Fruit fly (Drosophila melanogaster) whole organism, embryonic: ENCODE measurements around the gene hiro.

ENCODE experiments used
- CG10267 ChIP-seq: fragments of 200-800 bp; sonication (Bioruptor generic); optimal IDR thresholded peaks from 2 replicates; lab custom pipeline; 2018; ENCODE audit warnings: missing biosample characterization, mild to moderate bottlenecking, missing genetic modification characterization, moderate library complexity
- CG11456 ChIP-seq: fragments of 200-800 bp; sonication (Bioruptor generic); IDR thresholded peaks from 3 replicates; pipeline ENCODE4 v1.3.6; 2022; ENCODE audit warnings: missing biosample characterization, missing genetic modification characterization
- CG11504 ChIP-seq: fragments of 200-800 bp; sonication (Bioruptor generic); optimal IDR thresholded peaks from 3 replicates; lab custom pipeline; 2019; ENCODE audit warnings: missing biosample characterization, mild to moderate bottlenecking, missing genetic modification characterization, moderate library complexity
- CG13424 ChIP-seq: fragments of 200-800 bp; sonication (Bioruptor generic); optimal IDR thresholded peaks from 2 replicates; lab custom pipeline; 2019; ENCODE audit warnings: missing biosample characterization, mild to moderate bottlenecking, missing genetic modification characterization, moderate library complexity
- CG15269 ChIP-seq: fragments of 200-800 bp; sonication (Bioruptor generic); optimal IDR thresholded peaks from 2 replicates; lab custom pipeline; 2018; ENCODE audit warnings: missing biosample characterization, mild to moderate bottlenecking, missing genetic modification characterization, moderate library complexity
- CG1603 ChIP-seq: fragments of 200-800 bp; sonication (Bioruptor generic); optimal IDR thresholded peaks from 2 replicates; lab custom pipeline; 2019; ENCODE audit warnings: missing biosample characterization, mild to moderate bottlenecking, missing genetic modification characterization, moderate library complexity
- CG17359 ChIP-seq: fragments of 200-800 bp; sonication (Bioruptor generic); optimal IDR thresholded peaks from 3 replicates; lab custom pipeline; 2018; ENCODE audit warnings: missing biosample characterization, mild to moderate bottlenecking, missing genetic modification characterization, moderate library complexity
- CG18599 ChIP-seq: fragments of 200-800 bp; sonication (Bioruptor generic); optimal IDR thresholded peaks from 3 replicates; lab custom pipeline; 2017; ENCODE audit warnings: missing biosample characterization, missing genetic modification characterization, mild to moderate bottlenecking, moderate library complexity, missing genetic modification reagents
- CG2712 ChIP-seq: fragments of 200-800 bp; optimal IDR thresholded peaks from 3 replicates; lab custom pipeline; 2019; ENCODE audit warnings: missing biosample characterization, mild to moderate bottlenecking, missing genetic modification characterization, moderate library complexity
- CG4282 ChIP-seq: fragments of 200-800 bp; sonication (Bioruptor generic); optimal IDR thresholded peaks from 2 replicates; lab custom pipeline; 2016; ENCODE audit warnings: missing biosample characterization, missing genetic modification characterization
- CG4707 ChIP-seq: fragments of 200-800 bp; sonication (Bioruptor generic); optimal IDR thresholded peaks from 2 replicates; lab custom pipeline; 2018; ENCODE audit warnings: missing biosample characterization, mild to moderate bottlenecking, missing genetic modification characterization, moderate library complexity
- CG6254 ChIP-seq: fragments of 200-800 bp; sonication (Bioruptor generic); optimal IDR thresholded peaks from 3 replicates; lab custom pipeline; 2017; ENCODE audit warnings: mild to moderate bottlenecking, missing biosample characterization, missing genetic modification reagents, missing genetic modification characterization
- CG6689 ChIP-seq: fragments of 200-800 bp; sonication (Bioruptor generic); IDR thresholded peaks from 2 replicates; pipeline ENCODE4 v1.3.6; 2022; ENCODE audit warnings: missing biosample characterization, missing genetic modification characterization
- CG7556 ChIP-seq: fragments of 200-800 bp; sonication (Bioruptor generic); optimal IDR thresholded peaks from 2 replicates; lab custom pipeline; 2017; ENCODE audit warnings: missing biosample characterization, mild to moderate bottlenecking, missing genetic modification characterization
- CG8924 ChIP-seq: fragments of 200-800 bp; optimal IDR thresholded peaks from 3 replicates; lab custom pipeline; 2019; ENCODE audit warnings: missing biosample characterization, mild to moderate bottlenecking, missing genetic modification characterization, moderate library complexity
- CkIIα-i1 ChIP-seq: fragments of 200-800 bp; sonication (Bioruptor generic); IDR thresholded peaks from 2 replicates; pipeline ENCODE4 v1.3.6; 2022; ENCODE audit warnings: missing biosample characterization, missing genetic modification characterization
- CoRest ChIP-seq: fragments of 200-800 bp; sonication (Bioruptor generic); optimal IDR thresholded peaks from 3 replicates; lab custom pipeline; 2018; ENCODE audit warnings: missing biosample characterization, mild to moderate bottlenecking, missing genetic modification characterization, moderate library complexity
- D ChIP-seq, 2 experiments: fragments of 200-800 bp in 1 of 2; fragments of >200 bp in 1 of 2; sonication (Bioruptor generic) in 1 of 2; optimal IDR thresholded peaks; 2 replicates in 1 of 2; 3 replicates in 1 of 2; lab custom pipeline; 2017; ENCODE audit warnings: mild to moderate bottlenecking in 1 of 2, missing biosample characterization in 1 of 2, missing genetic modification characterization in 1 of 2, missing genetic modification reagents in 1 of 2
- Dek ChIP-seq: fragments of 200-800 bp; sonication (Bioruptor generic); optimal IDR thresholded peaks from 3 replicates; lab custom pipeline; 2019; ENCODE audit warnings: missing biosample characterization, mild to moderate bottlenecking, missing genetic modification characterization, moderate library complexity
- HHEX ChIP-seq: fragments of 200-800 bp; sonication (Bioruptor generic); optimal IDR thresholded peaks from 3 replicates; lab custom pipeline; 2017; ENCODE audit warnings: missing biosample characterization, mild to moderate bottlenecking, missing genetic modification characterization, missing genetic modification reagents
- HmgD ChIP-seq: fragments of 200-800 bp; sonication (Bioruptor generic); optimal IDR thresholded peaks from 3 replicates; lab custom pipeline; 2016; ENCODE audit warnings: missing biosample characterization, missing genetic modification characterization
- Hr78 ChIP-seq, 2 experiments: fragments of 200-800 bp in 1 of 2; fragments of >200 bp in 1 of 2; sonication (Bioruptor generic) in 1 of 2; optimal IDR thresholded peaks; 2 replicates each; lab custom pipeline; 2017 to 2019; ENCODE audit warnings: missing biosample characterization in 2 of 2, missing genetic modification characterization in 2 of 2, mild to moderate bottlenecking in 1 of 2, moderate library complexity in 1 of 2
- Mrtf ChIP-seq: fragments of 200-800 bp; sonication (Bioruptor generic); IDR thresholded peaks from 3 replicates; pipeline ENCODE4 v1.3.6; 2022; ENCODE audit warnings: missing biosample characterization, missing genetic modification characterization
- NC2α ChIP-seq: fragments of 200-800 bp; sonication (Bioruptor generic); optimal IDR thresholded peaks from 2 replicates; lab custom pipeline; 2016; ENCODE audit warnings: missing biosample characterization, missing genetic modification characterization
- Stat92E ChIP-seq, 3 experiments: fragments of >200 bp in 2 of 3; fragments of 200-800 bp in 1 of 3; sonication (Bioruptor generic) in 1 of 3; optimal IDR thresholded peaks; 2 replicates each; lab custom pipeline; 2017 to 2019; ENCODE audit warnings: missing biosample characterization in 3 of 3, missing genetic modification characterization in 3 of 3, mild to moderate bottlenecking in 1 of 3, moderate library complexity in 1 of 3
- TFAM ChIP-seq: fragments of 200-800 bp; sonication (Bioruptor generic); optimal IDR thresholded peaks from 2 replicates; lab custom pipeline; 2017; ENCODE audit warnings: missing biosample characterization, missing genetic modification characterization, inconsistent platforms
- bowl ChIP-seq: fragments of 200-800 bp; sonication (Bioruptor generic); IDR thresholded peaks from 2 replicates; pipeline ENCODE4 v1.3.6; 2022; ENCODE audit warnings: missing biosample characterization, missing genetic modification characterization
- btn ChIP-seq: fragments of 200-800 bp; sonication (Bioruptor generic); optimal IDR thresholded peaks from 2 replicates; lab custom pipeline; 2016; ENCODE audit warnings: missing biosample characterization, missing genetic modification characterization
- crol ChIP-seq: fragments of 200-800 bp; sonication (Bioruptor generic); IDR thresholded peaks from 2 replicates; pipeline ENCODE4 v1.3.6; 2022; ENCODE audit warnings: missing biosample characterization, missing genetic modification characterization
- dati ChIP-seq: fragments of 200-800 bp; sonication (Bioruptor generic); IDR thresholded peaks from 2 replicates; pipeline ENCODE4 v1.3.6; 2022; ENCODE audit warnings: missing biosample characterization, missing genetic modification characterization
- esg ChIP-seq: fragments of 200-800 bp; sonication (Bioruptor generic); conservative IDR thresholded peaks from 2 replicates; pipeline ENCODE4 v1.3.6; 2022; ENCODE audit warnings: missing biosample characterization, missing genetic modification characterization
- eve ChIP-seq, 2 experiments: fragments of >200 bp; optimal IDR thresholded peaks; 2 replicates each; lab custom pipeline; 2017; ENCODE audit warnings: missing biosample characterization in 2 of 2, missing genetic modification characterization in 2 of 2
- ind ChIP-seq: fragments of 200-800 bp; sonication (Bioruptor generic); optimal IDR thresholded peaks from 3 replicates; lab custom pipeline; 2016; ENCODE audit warnings: missing biosample characterization, missing genetic modification characterization
- jumu ChIP-seq: fragments of 200-800 bp; sonication (Bioruptor generic); optimal IDR thresholded peaks from 3 replicates; lab custom pipeline; 2016; ENCODE audit warnings: missing biosample characterization, missing genetic modification characterization
- kni ChIP-seq: fragments of 200-800 bp; sonication (Bioruptor generic); optimal IDR thresholded peaks from 3 replicates; lab custom pipeline; 2017; ENCODE audit warnings: mild to moderate bottlenecking, missing biosample characterization, missing genetic modification reagents, missing genetic modification characterization
- nmo ChIP-seq: fragments of 200-800 bp; sonication (Bioruptor generic); optimal IDR thresholded peaks from 2 replicates; lab custom pipeline; 2018; ENCODE audit warnings: missing biosample characterization, mild to moderate bottlenecking, missing genetic modification characterization, moderate library complexity
- nom ChIP-seq: fragments of 200-800 bp; sonication (Bioruptor generic); optimal IDR thresholded peaks from 2 replicates; lab custom pipeline; 2017; ENCODE audit warnings: missing biosample characterization, missing genetic modification characterization, mild to moderate bottlenecking, moderate library complexity, missing genetic modification reagents
- oc ChIP-seq: fragments of 200-800 bp; sonication (Bioruptor generic); optimal IDR thresholded peaks from 2 replicates; lab custom pipeline; 2018; ENCODE audit warnings: missing biosample characterization, mild to moderate bottlenecking, missing genetic modification characterization, moderate library complexity
- p53 ChIP-seq: fragments of 200-800 bp; sonication (Bioruptor generic); optimal IDR thresholded peaks from 2 replicates; lab custom pipeline; 2016; ENCODE audit warnings: missing biosample characterization, missing genetic modification characterization
- pb ChIP-seq: fragments of 200-800 bp; sonication (Bioruptor generic); optimal IDR thresholded peaks from 3 replicates; lab custom pipeline; 2016; ENCODE audit warnings: missing biosample characterization, missing genetic modification characterization
- row ChIP-seq: fragments of 200-800 bp; sonication (Bioruptor generic); IDR thresholded peaks from 3 replicates; pipeline ENCODE4 v1.3.6; 2022; ENCODE audit warnings: missing biosample characterization, missing genetic modification characterization
- sd ChIP-seq: fragments of 200-800 bp; sonication (Bioruptor generic); optimal IDR thresholded peaks from 3 replicates; lab custom pipeline; 2018; ENCODE audit warnings: missing biosample characterization, mild to moderate bottlenecking, missing genetic modification characterization, moderate library complexity
- sug ChIP-seq: fragments of 200-800 bp; optimal IDR thresholded peaks from 2 replicates; lab custom pipeline; 2019; ENCODE audit warnings: missing biosample characterization, mild to moderate bottlenecking, missing genetic modification characterization, moderate library complexity
- tgo ChIP-seq: fragments of 200-800 bp; sonication (Bioruptor generic); IDR thresholded peaks from 3 replicates; pipeline ENCODE4 v1.3.6; 2022; ENCODE audit warnings: missing biosample characterization, missing genetic modification characterization
- tio ChIP-seq: fragments of 200-800 bp; sonication (Bioruptor generic); optimal IDR thresholded peaks from 2 replicates; lab custom pipeline; 2017; ENCODE audit warnings: missing biosample characterization, missing genetic modification characterization, inconsistent platforms
- unpg ChIP-seq: fragments of 200-800 bp; sonication (Bioruptor generic); optimal IDR thresholded peaks from 3 replicates; lab custom pipeline; 2018; ENCODE audit warnings: missing biosample characterization, mild to moderate bottlenecking, missing genetic modification characterization, moderate library complexity
- vvl ChIP-seq: fragments of 200-800 bp; sonication (Bioruptor generic); IDR thresholded peaks from 2 replicates; pipeline ENCODE4 v1.3.6; 2022; ENCODE audit warnings: missing biosample characterization, missing genetic modification characterization

The hiro gene

dm6 chr3L:733845-734697 lies 46.3 kb upstream of the hiro start (continued):
- TF ChIP-seq CoRest (tag; lab: Kevin White, UChicago) (peak; percentile 45), CG6254 (no peak), CG10267 (peak; percentile 20), vvl (no peak), nmo (GFP tag; lab: Kevin White, UChicago) (peak; percentile 36), pb (no peak), sug (tag; lab: Kevin White, UChicago) (no peak), row (peak; percentile 37; the same call in 2 of the 3 replicates), unpg (GFP tag; lab: Kevin White, UChicago) (peak; percentile 49), CG1603 (tag; lab: Kevin White, UChicago) (peak; percentile 5), D (optimal IDR thresholded peaks at IDR 0.05; lab: Kevin White, UChicago) (peak; percentile 25), D (GFP tag; optimal IDR thresholded peaks at IDR 0.05; lab: Kevin White, UChicago) (peak; percentile 27), Stat92E (GFP tag; optimal IDR thresholded peaks at IDR 0.05; lab: Kevin White, UChicago) (no peak), oc (tag; lab: Kevin White, UChicago) (peak; percentile 43), jumu (GFP tag; lab: Kevin White, UChicago) (no peak), NC2α (GFP tag; lab: Kevin White, UChicago) (no peak), ind (GFP tag; lab: Kevin White, UChicago) (peak; percentile 15), CG4707 (GFP tag; lab: Kevin White, UChicago) (no peak), nom (GFP tag; lab: Kevin White, UChicago) (no peak), dati (GFP tag; lab: Robert Waterston, UW) (no peak), Dek (no peak), p53 (GFP tag; lab: Kevin White, UChicago) (no peak), CG7556 (GFP tag; lab: Kevin White, UChicago) (peak; percentile 76), CG11456 (GFP tag; lab: Robert Waterston, UW) (no peak), CG13424 (peak; percentile 20), Mrtf (no peak), CG17359 (tag; lab: Kevin White, UChicago) (peak; percentile 11), bowl (GFP tag; lab: Robert Waterston, UW) (no peak), btn (no peak), CG11504 (tag; lab: Kevin White, UChicago) (peak; percentile 58), HHEX (GFP tag; lab: Kevin White, UChicago) (peak; percentile 36), crol (peak; percentile 84), CG2712 (tag; lab: Kevin White, UChicago) (peak; percentile 44), CG4282 (no peak), CG15269 (tag; lab: Kevin White, UChicago) (peak; percentile 16), tgo (peak; percentile 24; the same call in 2 of the 3 replicates), tio (GFP tag; lab: Kevin White, UChicago) (peak; percentile 22), kni (GFP tag; lab: Kevin White, UChicago) (peak; percentile 35), TFAM (GFP tag; lab: Kevin White, UChicago) (no peak), CG18599 (GFP tag; lab: Kevin White, UChicago) (peak; percentile 34), CG6689 (GFP tag; lab: Robert Waterston, UW) (peak; percentile 34; the same call in 1 of the 2 replicates), HmgD (GFP tag; lab: Kevin White, UChicago) (no peak), esg (GFP tag; lab: Robert Waterston, UW) (peak; percentile 20; the same call in 1 of the 2 replicates), eve (GFP tag; optimal IDR thresholded peaks at IDR 0.05; lab: Kevin White, UChicago) (peak in 1 of 2 experiments; percentile 45), sd (tag; lab: Kevin White, UChicago) (peak; percentile 45), CG8924 (peak; percentile 21), Hr78 (GFP tag; optimal IDR thresholded peaks at IDR 0.05; lab: Kevin White, UChicago) (peak in 1 of 2 experiments; percentile 14), CkIIα-i1 (no peak)
